Worm (Caenorhabditis elegans) whole organism, L4 larva: ENCODE results near the gene ell-1.

Experiments
- fos-1 ChIP-seq: fragments of 150-350 bp; optimal IDR thresholded peaks from 2 replicates; lab custom pipeline; 2014; ENCODE audit warnings: missing biosample characterization, missing genetic modification characterization
- lsy-2 ChIP-seq, 2 experiments: fragments of 150-350 bp in 1 of 2; sonication (generic microtip) in 1 of 2; optimal IDR thresholded peaks; 2 replicates each; lab custom pipeline; 2014 to 2017; ENCODE audit warnings: missing biosample characterization in 2 of 2, missing genetic modification characterization in 2 of 2
- mdl-1 ChIP-seq, 2 experiments: fragments of 150-350 bp in 1 of 2; sonication (generic microtip) in 1 of 2; optimal IDR thresholded peaks; 2 replicates each; lab custom pipeline; 2014 to 2017; ENCODE audit warnings: missing biosample characterization in 2 of 2, missing genetic modification characterization in 2 of 2
- unc-62 ChIP-seq, 3 experiments: fragments of 150-350 bp in 1 of 3; sonication (generic microtip); optimal IDR thresholded peaks in 2 of 3; peaks in 1 of 3; 1 replicate in 1 of 3; 2 replicates in 2 of 3; lab custom pipeline; 2014 to 2017; ENCODE audit warnings: missing biosample characterization in 3 of 3, missing genetic modification characterization in 3 of 3, missing genetic modification reagents in 3 of 3, missing genotype in 1 of 3

ce11 chrIV:4369116-4369515 is 25.1 kb upstream of the ell-1 start:
- TF ChIP-seq fos-1 (no peak), unc-62 (GFP tag; optimal IDR thresholded peaks at IDR 0.05 in 1 of 2; lab: Kevin White, UChicago) (peak in 1 of 2 experiments; percentile 95), unc-62 (tag; optimal IDR thresholded peaks at IDR 0.05; lab: Kevin White, UChicago) (no peak), mdl-1 (tag; optimal IDR thresholded peaks at IDR 0.05; lab: Kevin White, UChicago) (no peak), lsy-2 (tag; optimal IDR thresholded peaks at IDR 0.05; lab: Kevin White, UChicago) (no peak)
